Fruit fly (Drosophila melanogaster) whole organism, pupa: Measurements from ENCODE around the gene CG13386.
A peak's percentile ranks its signal among the peaks of the same experiment; 100 is the strongest.

Experiments used
- CG10348 ChIP-seq: fragments of 200-800 bp; sonication (Bioruptor generic); IDR thresholded peaks from 2 replicates; pipeline ENCODE4 v1.3.6; 2022; ENCODE audit warnings: missing biosample characterization, missing genetic modification characterization
- CG12605 ChIP-seq: fragments of 200-800 bp; sonication (Bioruptor generic); IDR thresholded peaks from 2 replicates; pipeline ENCODE4 v1.3.6; 2022; ENCODE audit warnings: missing biosample characterization, missing genetic modification characterization
- CG13204 ChIP-seq: fragments of 200-800 bp; sonication (Bioruptor generic); optimal IDR thresholded peaks from 2 replicates; lab custom pipeline; 2018; ENCODE audit warnings: missing biosample characterization, mild to moderate bottlenecking, missing genetic modification characterization, moderate library complexity
- CG14655 ChIP-seq: fragments of 200-800 bp; sonication (Bioruptor generic); optimal IDR thresholded peaks from 3 replicates; lab custom pipeline; 2017; ENCODE audit warnings: mild to moderate bottlenecking, missing biosample characterization, missing genetic modification reagents, missing genetic modification characterization
- CG15710 ChIP-seq: fragments of 200-800 bp; sonication (Bioruptor generic); optimal IDR thresholded peaks from 2 replicates; lab custom pipeline; 2018; ENCODE audit warnings: missing biosample characterization, mild to moderate bottlenecking, missing genetic modification characterization, moderate library complexity
- CG17806 ChIP-seq: fragments of 200-800 bp; sonication (Bioruptor generic); optimal IDR thresholded peaks from 2 replicates; lab custom pipeline; 2018; ENCODE audit warnings: missing biosample characterization, mild to moderate bottlenecking, missing genetic modification characterization, moderate library complexity
- CG32121 ChIP-seq: fragments of 200-800 bp; sonication (Bioruptor generic); IDR thresholded peaks from 2 replicates; pipeline ENCODE4 v1.3.6; 2022; ENCODE audit warnings: missing biosample characterization, missing genetic modification characterization
- CG34367 ChIP-seq: fragments of 200-800 bp; sonication (Bioruptor generic); optimal IDR thresholded peaks from 2 replicates; lab custom pipeline; 2018; ENCODE audit warnings: missing biosample characterization, mild to moderate bottlenecking, missing genetic modification characterization
- CG4496 ChIP-seq: fragments of 200-800 bp; sonication (Bioruptor generic); IDR thresholded peaks from 3 replicates; pipeline ENCODE4 v1.3.6; 2022; ENCODE audit warnings: missing biosample characterization, missing genetic modification characterization
- CG8159 ChIP-seq: fragments of 200-800 bp; sonication (Bioruptor generic); optimal IDR thresholded peaks from 3 replicates; lab custom pipeline; 2018; ENCODE audit warnings: missing biosample characterization, mild to moderate bottlenecking, missing genetic modification characterization, moderate library complexity
- CG8301 ChIP-seq: fragments of 200-800 bp; sonication (Bioruptor generic); optimal IDR thresholded peaks from 2 replicates; lab custom pipeline; 2018; ENCODE audit warnings: missing biosample characterization, mild to moderate bottlenecking, missing genetic modification characterization
- CG9948 ChIP-seq: fragments of 200-800 bp; sonication (Bioruptor generic); optimal IDR thresholded peaks from 2 replicates; lab custom pipeline; 2018; ENCODE audit warnings: missing biosample characterization, mild to moderate bottlenecking, missing genetic modification characterization, moderate library complexity
- D1 ChIP-seq: fragments of 200-800 bp; sonication (Bioruptor generic); optimal IDR thresholded peaks from 2 replicates; lab custom pipeline; 2018; ENCODE audit warnings: missing biosample characterization, mild to moderate bottlenecking, missing genetic modification characterization, moderate library complexity
- EcR ChIP-seq: fragments of 200-800 bp; sonication (Bioruptor generic); optimal IDR thresholded peaks from 3 replicates; lab custom pipeline; 2019; ENCODE audit warnings: missing biosample characterization, missing genetic modification characterization, mild to moderate bottlenecking, moderate library complexity, missing genetic modification reagents
- Ets98B ChIP-seq: fragments of 200-800 bp; sonication (Bioruptor generic); IDR thresholded peaks from 2 replicates; pipeline ENCODE4 v1.3.6; 2022; ENCODE audit warnings: missing biosample characterization, missing genetic modification characterization
- Pif1A ChIP-seq: fragments of 200-800 bp; sonication (Bioruptor generic); optimal IDR thresholded peaks from 3 replicates; lab custom pipeline; 2016; ENCODE audit warnings: missing biosample characterization, missing genetic modification characterization
- Pif1B ChIP-seq: fragments of 200-800 bp; sonication (Bioruptor generic); optimal IDR thresholded peaks from 3 replicates; lab custom pipeline; 2016; ENCODE audit warnings: missing biosample characterization, missing genetic modification characterization
- Snoo ChIP-seq: fragments of 200-800 bp; sonication (Bioruptor generic); optimal IDR thresholded peaks from 3 replicates; lab custom pipeline; 2017; ENCODE audit warnings: missing biosample characterization, mild to moderate bottlenecking, missing genetic modification characterization, inconsistent platforms
- fd96Ca ChIP-seq: fragments of 200-800 bp; sonication (Bioruptor generic); IDR thresholded peaks from 3 replicates; pipeline ENCODE4 v1.3.6; 2022; ENCODE audit warnings: missing biosample characterization, missing genetic modification characterization
- gl ChIP-seq: fragments of 200-800 bp; sonication (Bioruptor generic); optimal IDR thresholded peaks from 2 replicates; lab custom pipeline; 2018; ENCODE audit warnings: missing biosample characterization, mild to moderate bottlenecking, missing genetic modification characterization
- rn ChIP-seq: fragments of 200-800 bp; sonication (Bioruptor generic); IDR thresholded peaks from 2 replicates; pipeline ENCODE4 v1.3.6; 2022; ENCODE audit warnings: missing biosample characterization, missing genetic modification characterization

The CG13386 gene

DNA sequence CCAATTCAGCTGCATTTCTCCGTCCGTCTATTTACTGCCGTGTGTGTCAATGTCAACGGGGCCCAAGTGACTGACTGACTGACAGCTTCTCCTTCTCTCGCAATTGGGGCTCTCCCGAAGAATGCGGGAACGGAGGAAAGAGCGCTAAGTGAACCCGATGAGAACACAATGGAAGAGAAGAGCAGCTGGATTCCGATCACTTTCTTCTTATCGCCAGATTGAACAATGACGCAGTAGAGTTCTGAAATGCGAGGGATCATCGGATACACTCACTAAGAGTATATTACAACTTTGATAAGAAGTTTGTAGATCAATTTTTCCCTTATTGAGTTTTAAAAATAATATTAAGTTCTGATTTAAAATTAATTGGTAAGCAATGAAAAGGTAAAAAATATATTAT, 12.7 kb downstream of the CG13386 start, which contains the start of gene Naglu:
Gene Naglu (minus strand): TSS at position 339 of the 400 bp plus-strand sequence.
- TF ChIP-seq CG4496 (GFP tag; lab: Robert Waterston, UW) = no peak
- no peak for TF ChIP-seq Pif1B (GFP tag; lab: Kevin White, UChicago)
- TF ChIP-seq EcR (GFP tag; lab: Kevin White, UChicago) = peak; percentile 57
- TF ChIP-seq CG13204 (GFP tag; lab: Kevin White, UChicago) = no peak
- no peak for TF ChIP-seq CG14655
- no peak for TF ChIP-seq gl (tag; lab: Kevin White, UChicago)
- TF ChIP-seq Pif1A (GFP tag; lab: Kevin White, UChicago) = no peak

dm6 chr2L:8414887-8415883, 16.4 kb downstream of the CG13386 start, which contains the start of the genes CG13398 and Akap200:
Gene CG13398 (minus strand): TSS chr2L:8415256.
Gene Akap200 (plus strand): TSS chr2L:8415690.
- TF ChIP-seq CG32121 (GFP tag; lab: Robert Waterston, UW) (peak; percentile 44; the same call in 1 of the 2 replicates), D1 (tag; lab: Kevin White, UChicago) (peak; percentile 39), CG17806 (tag; lab: Kevin White, UChicago) (no peak), CG9948 (tag; lab: Kevin White, UChicago) (peak; percentile 28), Snoo (tag; lab: Kevin White, UChicago) (no peak), rn (GFP tag; lab: Robert Waterston, UW) (no peak), CG8301 (tag; lab: Kevin White, UChicago) (no peak), CG14655 (no peak), EcR (GFP tag; lab: Kevin White, UChicago) (no peak), fd96Ca (GFP tag; lab: Robert Waterston, UW) (peak; percentile 25; the same call in 1 of the 3 replicates), gl (tag; lab: Kevin White, UChicago) (no peak), CG4496 (GFP tag; lab: Robert Waterston, UW) (0 out of 3 replicates have a peak, but pooled peaks have one; percentile 15), Ets98B (peak; percentile 35), CG12605 (GFP tag; lab: Robert Waterston, UW) (no peak), CG15710 (peak; percentile 28), Pif1B (GFP tag; lab: Kevin White, UChicago) (peak; percentile 44), CG13204 (GFP tag; lab: Kevin White, UChicago) (no peak), Pif1A (GFP tag; lab: Kevin White, UChicago) (no peak), CG10348 (no peak), CG8159 (tag; lab: Kevin White, UChicago) (peak; percentile 57), CG34367 (no peak)

- TF ChIP-seq Ets98B = peak; percentile 30; the same call in 1 of the 2 replicates
- TF ChIP-seq CG8301 (tag; lab: Kevin White, UChicago) = peak; percentile 59
- peak; percentile 0 for TF ChIP-seq D1 (tag; lab: Kevin White, UChicago)
- peak; percentile 69 for TF ChIP-seq CG8159 (tag; lab: Kevin White, UChicago)
- 0 out of 3 replicates have a peak, but pooled peaks have one; percentile 62 for TF ChIP-seq fd96Ca (GFP tag; lab: Robert Waterston, UW)
- peak; percentile 68 for TF ChIP-seq Pif1B (GFP tag; lab: Kevin White, UChicago)
- TF ChIP-seq rn (GFP tag; lab: Robert Waterston, UW) = no peak
- peak; percentile 65 for TF ChIP-seq CG17806 (tag; lab: Kevin White, UChicago)
- peak; percentile 35; the same call in 1 of the 2 replicates for TF ChIP-seq CG12605 (GFP tag; lab: Robert Waterston, UW)
- TF ChIP-seq EcR (GFP tag; lab: Kevin White, UChicago) = peak; percentile 97
- peak; percentile 66 for TF ChIP-seq CG13204 (GFP tag; lab: Kevin White, UChicago)
- peak; percentile 19; the same call in 1 of the 2 replicates for TF ChIP-seq CG32121 (GFP tag; lab: Robert Waterston, UW)
- peak; percentile 61 for TF ChIP-seq gl (tag; lab: Kevin White, UChicago)
- TF ChIP-seq Pif1A (GFP tag; lab: Kevin White, UChicago) = peak; percentile 82
- peak; percentile 65 for TF ChIP-seq CG9948 (tag; lab: Kevin White, UChicago)
- TF ChIP-seq CG4496 (GFP tag; lab: Robert Waterston, UW) = peak; percentile 65
- TF ChIP-seq CG14655 = peak; percentile 72
- peak; percentile 61 for TF ChIP-seq CG34367
- peak; percentile 69 for TF ChIP-seq Snoo (tag; lab: Kevin White, UChicago)
- peak; percentile 60 for TF ChIP-seq CG15710
- TF ChIP-seq CG10348 = no peak
- TF ChIP-seq, all 21 proteins: peak for 19
Observed at dm6 chr2L:8416350-8417046, 17.7 kb downstream of the CG13386 start.

DNA sequence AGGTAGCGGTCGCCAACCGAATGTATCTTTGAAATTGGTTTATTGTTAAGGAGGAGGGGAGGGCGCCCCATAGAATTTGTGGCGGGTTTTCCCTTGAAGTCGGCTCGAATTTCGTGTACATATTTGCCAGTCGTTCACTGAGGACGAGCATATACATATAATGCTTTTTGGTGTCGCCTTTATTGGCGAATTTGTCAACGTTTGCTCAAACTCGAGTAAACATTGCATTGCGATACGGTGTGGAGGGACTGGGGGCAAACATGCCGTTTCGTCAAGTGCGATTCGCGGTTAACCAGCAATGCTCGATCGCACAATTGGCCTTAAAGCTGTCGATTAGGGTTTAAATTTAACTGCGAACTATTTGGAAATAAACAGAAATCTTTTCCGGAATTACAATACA, 18.7 kb downstream of the CG13386 start:
- TF ChIP-seq CG10348 = no peak
- TF ChIP-seq gl (tag; lab: Kevin White, UChicago) = no peak
- TF ChIP-seq CG34367 = no peak
- no peak for TF ChIP-seq CG14655
- no peak for TF ChIP-seq CG12605 (GFP tag; lab: Robert Waterston, UW)
- no peak for TF ChIP-seq CG9948 (tag; lab: Kevin White, UChicago)
- no peak for TF ChIP-seq Snoo (tag; lab: Kevin White, UChicago)
- no peak for TF ChIP-seq Pif1B (GFP tag; lab: Kevin White, UChicago)
